Fruit fly (Drosophila melanogaster): ENCODE data around the gene zfh1.

zfh1 gene

DNA sequence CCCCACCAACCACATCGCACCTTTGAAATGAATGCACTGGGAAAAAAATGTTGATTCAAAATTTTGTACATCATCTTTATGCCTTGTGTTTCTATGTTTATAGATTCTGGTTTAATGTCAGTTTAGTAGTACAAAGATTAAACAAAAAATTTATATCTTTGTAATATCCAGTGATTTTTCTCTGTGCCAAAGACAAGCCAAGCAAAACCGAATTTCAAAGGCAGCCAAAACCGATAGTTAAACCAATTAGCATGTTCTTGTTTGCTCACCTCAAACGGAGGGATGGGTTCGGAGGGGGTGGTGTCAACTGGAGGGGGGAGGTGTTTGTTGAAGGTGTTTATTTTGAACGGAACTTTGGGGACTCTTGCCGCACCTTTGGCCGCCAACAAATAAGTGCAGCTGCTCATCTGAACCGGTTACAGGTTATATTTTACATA is 48.2 kb downstream of the zfh1 start (continued):
- TF ChIP-seq CG1792 (GFP tag; optimal IDR thresholded peaks at IDR 0.05) = peak; percentile 79
- TF ChIP-seq Ravus (GFP tag; IDR thresholded peaks at IDR 0.05) = peak; percentile 16
- 0 out of 3 replicates have a peak, but pooled peaks have one; percentile 60 for TF ChIP-seq CG2199 (GFP tag; IDR thresholded peaks at IDR 0.05)
- TF ChIP-seq Hr78 (GFP tag; optimal IDR thresholded peaks at IDR 0.05) = peak in 1 of 2 experiments; percentile 99
- TF ChIP-seq Hmx (GFP tag; optimal IDR thresholded peaks at IDR 0.05) = no peak
- peak; percentile 5 for TF ChIP-seq mirr (GFP tag; optimal IDR thresholded peaks at IDR 0.05)
- TF ChIP-seq CG10366 (GFP tag; IDR thresholded peaks at IDR 0.05) = peak; percentile 74
- peak; percentile 66 for TF ChIP-seq ewg (GFP tag; optimal IDR thresholded peaks at IDR 0.05)
- no peak for TF ChIP-seq prd (optimal IDR thresholded peaks at IDR 0.05)
- peak; percentile 88 for TF ChIP-seq prd (GFP tag; IDR thresholded peaks at IDR 0.05)
- TF ChIP-seq B-H2 (GFP tag; optimal IDR thresholded peaks at IDR 0.05) = peak; percentile 14
- peak; percentile 82 for TF ChIP-seq CG13296 (GFP tag; optimal IDR thresholded peaks at IDR 0.05)
- peak; percentile 65 for TF ChIP-seq Nf-YC (tag; optimal IDR thresholded peaks at IDR 0.05)
- TF ChIP-seq CG6175 (GFP tag; IDR thresholded peaks at IDR 0.05) = 0 out of 3 replicates have a peak, but pooled peaks have one; percentile 46
- TF ChIP-seq NK7.1 (GFP tag; optimal IDR thresholded peaks at IDR 0.05) = peak; percentile 71
- TF ChIP-seq MBD-R2 (GFP tag; IDR thresholded peaks at IDR 0.05) = 0 out of 2 replicates have a peak, but pooled peaks have one; percentile 27
- peak; percentile 62 for TF ChIP-seq E2f2 (GFP tag; IDR thresholded peaks at IDR 0.05)
- peak; percentile 80 for TF ChIP-seq B-H1 (GFP tag; IDR thresholded peaks at IDR 0.05)
- TF ChIP-seq fd64A (GFP tag; optimal IDR thresholded peaks at IDR 0.05) = peak; percentile 49
- peak; percentile 87 for TF ChIP-seq sob (GFP tag; IDR thresholded peaks at IDR 0.05)
- no peak for TF ChIP-seq unc-4 (GFP tag; IDR thresholded peaks at IDR 0.05; ENCODE audit: partially characterized antibody)
- TF ChIP-seq CG11093 (GFP tag; IDR thresholded peaks at IDR 0.05) = peak; percentile 78
- peak; percentile 40; the same call in 1 of the 3 replicates for TF ChIP-seq Optix (GFP tag; IDR thresholded peaks at IDR 0.05)
- peak; percentile 38; the same call in 1 of the 2 replicates for TF ChIP-seq Taf1 (GFP tag; IDR thresholded peaks at IDR 0.05)
- peak; percentile 85; the same call in 1 of the 2 replicates for TF ChIP-seq Atf6 (GFP tag; IDR thresholded peaks at IDR 0.05)
- TF ChIP-seq jumu (GFP tag; optimal IDR thresholded peaks at IDR 0.05) = peak; percentile 79
- TF ChIP-seq vfl (GFP tag; optimal IDR thresholded peaks at IDR 0.05) = peak; percentile 56
- TF ChIP-seq phol (tag; optimal IDR thresholded peaks at IDR 0.05) = peak; percentile 90
- TF ChIP-seq sc (optimal IDR thresholded peaks at IDR 0.05) = no peak
- TF ChIP-seq sc (GFP tag; optimal IDR thresholded peaks at IDR 0.05) = peak; percentile 70
- TF ChIP-seq hkb (optimal IDR thresholded peaks at IDR 0.05) = no peak
- peak; percentile 93 for TF ChIP-seq hkb (GFP tag; IDR thresholded peaks at IDR 0.05)
- peak; percentile 77 for TF ChIP-seq salm (tag; optimal IDR thresholded peaks at IDR 0.05)
- TF ChIP-seq CG34376 (GFP tag; optimal IDR thresholded peaks at IDR 0.05) = no peak
- TF ChIP-seq luna (GFP tag; optimal IDR thresholded peaks at IDR 0.05) = no peak
- peak; percentile 78 for TF ChIP-seq her (GFP tag; optimal IDR thresholded peaks at IDR 0.05)
- TF ChIP-seq stwl (tag; optimal IDR thresholded peaks at IDR 0.05) = peak; percentile 16
- TF ChIP-seq CG9609 (GFP tag; optimal IDR thresholded peaks at IDR 0.05) = peak; percentile 75
- peak; percentile 74 for TF ChIP-seq gsb (GFP tag; IDR thresholded peaks at IDR 0.05)
- TF ChIP-seq CG4328 (GFP tag; optimal IDR thresholded peaks at IDR 0.05) = peak; percentile 59
- no peak for TF ChIP-seq HLH4C (GFP tag; IDR thresholded peaks at IDR 0.05; ENCODE audit: partially characterized antibody)
- peak; percentile 20 for TF ChIP-seq ac (GFP tag; optimal IDR thresholded peaks at IDR 0.05)
- peak; percentile 71 for TF ChIP-seq CG1602 (GFP tag; optimal IDR thresholded peaks at IDR 0.05)
- peak; percentile 59 for TF ChIP-seq Myb (GFP tag; optimal IDR thresholded peaks at IDR 0.05)
- TF ChIP-seq CG11504 (tag; optimal IDR thresholded peaks at IDR 0.05) = peak; percentile 93
- TF ChIP-seq Antp (GFP tag; optimal IDR thresholded peaks at IDR 0.05) = peak; percentile 82
- peak; percentile 44 for TF ChIP-seq Sry-δ (GFP tag; optimal IDR thresholded peaks at IDR 0.05)
- TF ChIP-seq Eip74EF (GFP tag; optimal IDR thresholded peaks at IDR 0.05) = peak in 1 of 2 experiments; percentile 90
- peak; percentile 52 for TF ChIP-seq maf-S (GFP tag; optimal IDR thresholded peaks at IDR 0.05)
- peak; percentile 73 for TF ChIP-seq CG9437 (GFP tag; optimal IDR thresholded peaks at IDR 0.05)
- peak; percentile 82 for TF ChIP-seq CG10209 (GFP tag; optimal IDR thresholded peaks at IDR 0.05)
